Worm (Caenorhabditis elegans): ENCODE measurements around the gene clec-204.

clec-204 gene

ce11 chrV:1719927-1720326 is 37.0 kb upstream of the clec-204 start, which contains the start of gene srw-102:
srw-102 (plus strand) TSS chrV:1720227.
- TF ChIP-seq ttx-3 (tag; optimal IDR thresholded peaks at IDR 0.05) (no peak), tbx-2 (tag; optimal IDR thresholded peaks at IDR 0.05) (no peak), ceh-30 (tag; optimal IDR thresholded peaks at IDR 0.05) (no peak), ama-1 (optimal IDR thresholded peaks at IDR 0.05) (no peak), hlh-15 (tag; optimal IDR thresholded peaks at IDR 0.05) (no peak), syd-9 (tag; optimal IDR thresholded peaks at IDR 0.05) (no peak), dmd-4 (tag; optimal IDR thresholded peaks at IDR 0.05; ENCODE audit: borderline replicate concordance) (no peak), sox-2 (GFP tag; IDR thresholded peaks at IDR 0.05) (no peak), unc-42 (tag; optimal IDR thresholded peaks at IDR 0.05) (no peak), fkh-6 (tag; optimal IDR thresholded peaks at IDR 0.05) (no peak), odd-2 (tag; optimal IDR thresholded peaks at IDR 0.05) (no peak), ceh-2 (tag; optimal IDR thresholded peaks at IDR 0.05) (no peak), ahr-1 (tag; optimal IDR thresholded peaks at IDR 0.05) (no peak), fkh-10 (GFP tag; optimal IDR thresholded peaks at IDR 0.05) (no peak)

- no peak for TF ChIP-seq npax-4 (tag; optimal IDR thresholded peaks at IDR 0.05)
Measured at ce11 chrV:1721966-1722365, 35.0 kb upstream of the clec-204 start, which contains the start of gene srw-101. srw-101 (plus strand) TSS chrV:1722266.

ce11 chrV:1725353-1725752 is 31.6 kb upstream of the clec-204 start, which contains the start of gene sri-27:
sri-27 (plus strand) TSS chrV:1725653.
- no peak for TF ChIP-seq tbx-7 (tag; optimal IDR thresholded peaks at IDR 0.05)

ce11 chrV:1731918-1732317 is 25.0 kb upstream of the clec-204 start, which contains the start of gene gst-21:
gst-21 (minus strand) TSS chrV:1732018.
- TF ChIP-seq syd-9 (tag; optimal IDR thresholded peaks at IDR 0.05) (no peak), ref-2 (tag; optimal IDR thresholded peaks at IDR 0.05) (no peak), ahr-1 (tag; optimal IDR thresholded peaks at IDR 0.05) (no peak), pros-1 (tag; optimal IDR thresholded peaks at IDR 0.05) (no peak), unc-86 (tag; optimal IDR thresholded peaks at IDR 0.05) (no peak), hlh-30 (tag; optimal IDR thresholded peaks at IDR 0.05; ENCODE audit: insufficient read depth) (no peak), ceh-22 (tag; optimal IDR thresholded peaks at IDR 0.05) (no peak), hlh-8 (tag; optimal IDR thresholded peaks at IDR 0.05) (no peak), ets-4 (tag; optimal IDR thresholded peaks at IDR 0.05) (no peak), ceh-48 (tag; optimal IDR thresholded peaks at IDR 0.05) (no peak), lim-6 (tag; optimal IDR thresholded peaks at IDR 0.05) (no peak), ztf-16 (tag; optimal IDR thresholded peaks at IDR 0.05) (no peak), ama-1 (optimal IDR thresholded peaks at IDR 0.05) (no peak), hlh-6 (tag; optimal IDR thresholded peaks at IDR 0.05) (no peak), eyg-1 (tag; optimal IDR thresholded peaks at IDR 0.05) (no peak)

- TF ChIP-seq pax-1 (tag; optimal IDR thresholded peaks at IDR 0.05) (no peak), hlh-13 (GFP tag; optimal IDR thresholded peaks at IDR 0.05) (no peak), odd-2 (tag; optimal IDR thresholded peaks at IDR 0.05) (no peak), tbx-7 (tag; optimal IDR thresholded peaks at IDR 0.05) (no peak), sox-2 (GFP tag; IDR thresholded peaks at IDR 0.05) (no peak), pag-3 (tag; optimal IDR thresholded peaks at IDR 0.05; ENCODE audit: borderline replicate concordance) (no peak), dmd-4 (tag; optimal IDR thresholded peaks at IDR 0.05; ENCODE audit: borderline replicate concordance) (no peak), C38D4.7 (GFP tag; optimal IDR thresholded peaks at IDR 0.05) (no peak), ref-2 (tag; optimal IDR thresholded peaks at IDR 0.05) (no peak), lin-11 (tag; optimal IDR thresholded peaks at IDR 0.05) (no peak), ahr-1 (tag; optimal IDR thresholded peaks at IDR 0.05) (no peak), ets-4 (tag; optimal IDR thresholded peaks at IDR 0.05) (no peak), T23F11.4 (GFP tag; optimal IDR thresholded peaks at IDR 0.05) (no peak)
Measured at ce11 chrV:1734569-1734968, 22.4 kb upstream of the clec-204 start, which contains the start of gene str-160. str-160 (plus strand) TSS chrV:1734869.

Measured in whole organism, late embryonic.